Worm (Caenorhabditis elegans) whole organism, late embryonic: ENCODE data around the gene cyp-25A2.

Source experiments
- F13H6.1 ChIP-seq: sonication (generic microtip); optimal IDR thresholded peaks from 2 replicates; lab custom pipeline; 2016; ENCODE audit warnings: missing genetic modification characterization, missing compliant biosample characterization
- T23F11.4 ChIP-seq: fragments of 200-800 bp; sonication (Bioruptor generic); optimal IDR thresholded peaks from 2 replicates; lab custom pipeline; 2018; ENCODE audit warnings: mild to moderate bottlenecking, missing genetic modification characterization, missing compliant biosample characterization
- ahr-1 ChIP-seq: sonication (generic microtip); optimal IDR thresholded peaks from 2 replicates; lab custom pipeline; 2016; ENCODE audit warnings: missing genetic modification characterization, missing compliant biosample characterization
- ceh-18 ChIP-seq: sonication (generic microtip); optimal IDR thresholded peaks from 2 replicates; lab custom pipeline; 2016; ENCODE audit warnings: missing genetic modification characterization, missing compliant biosample characterization
- ceh-2 ChIP-seq: sonication (generic microtip); optimal IDR thresholded peaks from 2 replicates; lab custom pipeline; 2016; ENCODE audit warnings: missing genotype, missing genetic modification characterization, missing compliant biosample characterization
- ceh-22 ChIP-seq: sonication (generic microtip); optimal IDR thresholded peaks from 2 replicates; lab custom pipeline; 2017; ENCODE audit warnings: missing biosample characterization, missing genetic modification characterization
- ceh-31 ChIP-seq: sonication (generic microtip); optimal IDR thresholded peaks from 2 replicates; lab custom pipeline; 2016; ENCODE audit warnings: missing genetic modification characterization, missing compliant biosample characterization
- ceh-34 ChIP-seq: sonication (generic microtip); optimal IDR thresholded peaks from 2 replicates; lab custom pipeline; 2016; ENCODE audit warnings: mild to moderate bottlenecking, missing genetic modification characterization, missing compliant biosample characterization
- ceh-45 ChIP-seq: fragments of 200-800 bp; sonication (Bioruptor generic); IDR thresholded peaks from 2 replicates; pipeline ENCODE4 v1.3.6; 2022; ENCODE audit warnings: missing genetic modification reagents, missing genetic modification characterization, missing compliant biosample characterization
- ceh-48 ChIP-seq: sonication (generic microtip); optimal IDR thresholded peaks from 2 replicates; lab custom pipeline; 2016; ENCODE audit warnings: missing genetic modification characterization, inconsistent platforms, missing compliant biosample characterization
- che-1 ChIP-seq: sonication (generic microtip); optimal IDR thresholded peaks from 2 replicates; lab custom pipeline; 2016; ENCODE audit warnings: mild to moderate bottlenecking, missing genetic modification characterization, missing compliant biosample characterization
- dve-1 ChIP-seq: sonication (generic microtip); optimal IDR thresholded peaks from 2 replicates; lab custom pipeline; 2017; ENCODE audit warnings: antibody characterized with exemption, mild to moderate bottlenecking, missing genetic modification characterization, missing compliant biosample characterization
- elt-2 ChIP-seq: sonication (generic microtip); optimal IDR thresholded peaks from 2 replicates; lab custom pipeline; 2016; ENCODE audit warnings: missing genetic modification reagents, missing genetic modification characterization, missing compliant biosample characterization
- elt-4 ChIP-seq: sonication (generic microtip); optimal IDR thresholded peaks from 2 replicates; lab custom pipeline; 2016; ENCODE audit warnings: missing genetic modification characterization, missing compliant biosample characterization
- ets-4 ChIP-seq: sonication (generic microtip); optimal IDR thresholded peaks from 2 replicates; lab custom pipeline; 2016; ENCODE audit warnings: missing genetic modification characterization, missing compliant biosample characterization
- fkh-6 ChIP-seq: sonication (generic microtip); optimal IDR thresholded peaks from 2 replicates; lab custom pipeline; 2016; ENCODE audit warnings: missing genetic modification characterization, missing compliant biosample characterization
- gmeb-2 ChIP-seq: sonication (generic microtip); optimal IDR thresholded peaks from 2 replicates; lab custom pipeline; 2016; ENCODE audit warnings: missing genetic modification characterization, inconsistent platforms, missing compliant biosample characterization
- hlh-15 ChIP-seq: sonication (generic microtip); optimal IDR thresholded peaks from 2 replicates; lab custom pipeline; 2016; ENCODE audit warnings: missing genetic modification characterization, missing compliant biosample characterization
- hlh-30 ChIP-seq: sonication (generic microtip); optimal IDR thresholded peaks from 2 replicates; lab custom pipeline; 2017; ENCODE audit warnings: antibody characterized with exemption, missing genetic modification characterization, missing compliant biosample characterization; ENCODE audit not compliant: insufficient read depth
- mec-3 ChIP-seq: sonication (generic microtip); optimal IDR thresholded peaks from 2 replicates; lab custom pipeline; 2016; ENCODE audit warnings: borderline replicate concordance, missing genetic modification characterization, missing compliant biosample characterization
- nfya-1 ChIP-seq: sonication (generic microtip); optimal IDR thresholded peaks from 2 replicates; lab custom pipeline; 2017; ENCODE audit warnings: missing genetic modification characterization, mild to moderate bottlenecking, missing compliant biosample characterization, antibody characterized with exemption, moderate library complexity
- odd-2 ChIP-seq: sonication (generic microtip); optimal IDR thresholded peaks from 2 replicates; lab custom pipeline; 2017; ENCODE audit warnings: antibody characterized with exemption, mild to moderate bottlenecking, missing genetic modification characterization, missing compliant biosample characterization
- pag-3 ChIP-seq: sonication (generic microtip); optimal IDR thresholded peaks from 2 replicates; lab custom pipeline; 2016; ENCODE audit warnings: missing compliant biosample characterization, missing genetic modification characterization, borderline replicate concordance
- pha-4 ChIP-seq: fragments of 150-350 bp; optimal IDR thresholded peaks from 2 replicates; lab custom pipeline; 2018; ENCODE audit warnings: missing biosample characterization, missing genetic modification reagents, missing genetic modification characterization
- pros-1 ChIP-seq: fragments of 150-350 bp; optimal IDR thresholded peaks from 2 replicates; lab custom pipeline; 2014; ENCODE audit warnings: missing biosample characterization, missing genetic modification reagents, missing genetic modification characterization
- ref-2 ChIP-seq: sonication (generic microtip); optimal IDR thresholded peaks from 2 replicates; lab custom pipeline; 2016; ENCODE audit warnings: missing genetic modification characterization, missing compliant biosample characterization
- rnt-1 ChIP-seq: sonication (generic microtip); optimal IDR thresholded peaks from 2 replicates; lab custom pipeline; 2016; ENCODE audit warnings: missing genetic modification characterization, missing compliant biosample characterization
- sox-2 ChIP-seq: fragments of 200-800 bp; sonication (Bioruptor generic); IDR thresholded peaks from 2 replicates; pipeline ENCODE4 v1.3.6; 2022; ENCODE audit warnings: missing genetic modification reagents, missing genetic modification characterization, missing compliant biosample characterization
- syd-9 ChIP-seq: sonication (generic microtip); optimal IDR thresholded peaks from 2 replicates; lab custom pipeline; 2016; ENCODE audit warnings: mild to moderate bottlenecking, missing genetic modification characterization, moderate library complexity, missing compliant biosample characterization
- tbx-2 ChIP-seq: sonication (generic microtip); optimal IDR thresholded peaks from 2 replicates; lab custom pipeline; 2016; ENCODE audit warnings: missing genetic modification characterization, missing compliant biosample characterization
- ttx-3 ChIP-seq: sonication (generic microtip); optimal IDR thresholded peaks from 2 replicates; lab custom pipeline; 2016; ENCODE audit warnings: missing genetic modification reagents, missing genetic modification characterization, missing compliant biosample characterization
- unc-42 ChIP-seq: sonication (generic microtip); optimal IDR thresholded peaks from 2 replicates; lab custom pipeline; 2016; ENCODE audit warnings: missing genotype, missing genetic modification characterization, missing compliant biosample characterization
- unc-55 ChIP-seq: sonication (generic microtip); optimal IDR thresholded peaks from 2 replicates; lab custom pipeline; 2017; ENCODE audit warnings: missing biosample characterization, missing genetic modification reagents, missing genetic modification characterization
- unc-86 ChIP-seq: sonication (generic microtip); optimal IDR thresholded peaks from 2 replicates; lab custom pipeline; 2016; ENCODE audit warnings: missing genetic modification characterization, missing compliant biosample characterization
- ztf-16 ChIP-seq: sonication (generic microtip); optimal IDR thresholded peaks from 2 replicates; lab custom pipeline; 2017; ENCODE audit warnings: missing genetic modification characterization, missing compliant biosample characterization

cyp-25A2 gene

ce11 chrIII:3834800-3835271 lies at the start of gene cyp-25A2:
TSS of gene cyp-25A2 (plus strand) at chrIII:3835221.
- no peak for TF ChIP-seq syd-9 (tag; lab: Kevin White, UChicago)
- TF ChIP-seq elt-2 (tag; lab: Kevin White, UChicago), result peak; percentile 51
- TF ChIP-seq dve-1 (tag; lab: Kevin White, UChicago), result no peak
- TF ChIP-seq nfya-1, result no peak

- peak; percentile 13 for TF ChIP-seq ceh-2
- TF ChIP-seq ceh-45 (GFP tag; lab: Robert Waterston, UW), result no peak
- TF ChIP-seq unc-55 (GFP tag; lab: Kevin White, UChicago), result peak; percentile 60
- no peak for TF ChIP-seq ttx-3 (tag; lab: Kevin White, UChicago)
- TF ChIP-seq nfya-1, result peak; percentile 47
- no peak for TF ChIP-seq ets-4 (tag; lab: Kevin White, UChicago)
- no peak for TF ChIP-seq syd-9 (tag; lab: Kevin White, UChicago)
- no peak for TF ChIP-seq fkh-6 (tag; lab: Kevin White, UChicago)
- TF ChIP-seq hlh-15 (tag; lab: Kevin White, UChicago), result no peak
- no peak for TF ChIP-seq pha-4 (tag; lab: Kevin White, UChicago)
- no peak for TF ChIP-seq odd-2 (tag; lab: Kevin White, UChicago)
- no peak for TF ChIP-seq pag-3
- TF ChIP-seq che-1 (tag; lab: Kevin White, UChicago), result peak; percentile 7
- no peak for TF ChIP-seq unc-86
- peak; percentile 13 for TF ChIP-seq hlh-30 (tag; lab: Kevin White, UChicago)
- peak; percentile 3 for TF ChIP-seq gmeb-2 (tag; lab: Kevin White, UChicago)
- peak; percentile 40 for TF ChIP-seq ceh-34
- no peak for TF ChIP-seq elt-4 (tag; lab: Kevin White, UChicago)
- peak; percentile 32 for TF ChIP-seq ceh-31
- no peak for TF ChIP-seq T23F11.4 (GFP tag; lab: Kevin White, UChicago)
- TF ChIP-seq ztf-16, result no peak
- TF ChIP-seq F13H6.1 (tag; lab: Kevin White, UChicago), result peak; percentile 70
- peak; percentile 64 for TF ChIP-seq ref-2 (tag; lab: Kevin White, UChicago)
- no peak for TF ChIP-seq ceh-48 (tag; lab: Kevin White, UChicago)
- TF ChIP-seq sox-2 (GFP tag; lab: Robert Waterston, UW), result no peak
- TF ChIP-seq ahr-1, result no peak
- TF ChIP-seq tbx-2 (tag; lab: Kevin White, UChicago), result peak; percentile 44
- no peak for TF ChIP-seq elt-2 (tag; lab: Kevin White, UChicago)
- peak; percentile 73 for TF ChIP-seq rnt-1
- TF ChIP-seq ceh-22 (tag; lab: Kevin White, UChicago), result no peak
- TF ChIP-seq mec-3, result no peak
- peak; percentile 56 for TF ChIP-seq ceh-18 (tag; lab: Kevin White, UChicago)
Measured at ce11 chrIII:3786427-3786935, 48.5 kb upstream of the cyp-25A2 start, which contains the start of gene acy-3. TSS of gene acy-3 (minus strand) at chrIII:3786477.

ce11 chrIII:3789688-3790371 lies 45.2 kb upstream of the cyp-25A2 start:
- TF ChIP-seq pros-1, result peak; percentile 14
- peak; percentile 94 for TF ChIP-seq unc-42 (tag; lab: Kevin White, UChicago)
- TF ChIP-seq ttx-3 (tag; lab: Kevin White, UChicago), result no peak
- TF ChIP-seq hlh-30 (tag; lab: Kevin White, UChicago), result no peak
- no peak for TF ChIP-seq ztf-16
- TF ChIP-seq ceh-31, result peak; percentile 73

- TF ChIP-seq ets-4 (tag; lab: Kevin White, UChicago), result no peak
- peak; percentile 92 for TF ChIP-seq nfya-1
Measured at ce11 chrIII:3790855-3791254, 44.2 kb upstream of the cyp-25A2 start.
